Worm (Caenorhabditis elegans) whole organism, dauer: ENCODE data around the gene W09G12.9.

ENCODE experiments used
- unc-62 ChIP-seq: sonication (generic microtip); optimal IDR thresholded peaks from 2 replicates; lab custom pipeline; 2017; ENCODE audit warnings: missing biosample characterization, missing genetic modification reagents, missing genetic modification characterization

The W09G12.9 gene

ce11 chrIV:1251242-1251911 is 35.0 kb downstream of the W09G12.9 start, which contains the start of the genes clec-166 and F38A1.6:
clec-166 (minus strand) TSS chrIV:1251342.
F38A1.6 (plus strand) TSS chrIV:1251861.
- no peak for TF ChIP-seq unc-62

ce11 chrIV:1255632-1256031 is 39.2 kb downstream of the W09G12.9 start, which contains the start of gene clec-167:
clec-167 (minus strand) TSS chrIV:1255732.
- no peak for TF ChIP-seq unc-62

- TF ChIP-seq unc-62: no peak
Measured at ce11 chrIV:1256723-1257122, 40.3 kb downstream of the W09G12.9 start, which contains the start of gene clec-168. clec-168 (plus strand) TSS chrIV:1256969.

- TF ChIP-seq unc-62: no peak
Measured at ce11 chrIV:1260474-1260873, 44.1 kb downstream of the W09G12.9 start.

ce11 chrIV:1261024-1261423 is 44.6 kb downstream of the W09G12.9 start, which contains the start of gene clec-169:
clec-169 (plus strand) TSS chrIV:1261324.
- TF ChIP-seq unc-62: no peak

ce11 chrIV:1261930-1262329 is 45.5 kb downstream of the W09G12.9 start:
- no peak for TF ChIP-seq unc-62

ce11 chrIV:1264928-1265327 is 48.5 kb downstream of the W09G12.9 start, which contains the start of gene F38A1.13:
F38A1.13 (plus strand) TSS chrIV:1265228.
- TF ChIP-seq unc-62: no peak

- no peak for TF ChIP-seq unc-62
Measured at ce11 chrIV:1266138-1266537, 49.7 kb downstream of the W09G12.9 start.

- no peak for TF ChIP-seq unc-62
Measured at ce11 chrIV:1266724-1267123, 50.3 kb downstream of the W09G12.9 start, which contains the start of gene clec-170. clec-170 (plus strand) TSS chrIV:1266866.
